Fruit fly (Drosophila melanogaster): Measurements from ENCODE around the gene TwdlZ.

TwdlZ gene

dm6 chrX:16757645-16758044 lies 19.7 kb downstream of the TwdlZ start:
- TF ChIP-seq Blimp-1 (GFP tag; optimal IDR thresholded peaks at IDR 0.05) (peak; percentile 9), cad (GFP tag; optimal IDR thresholded peaks at IDR 0.05) (no peak), Pdp1 (GFP tag; optimal IDR thresholded peaks at IDR 0.05) (peak in 1 of 2 experiments; percentile 33), Deaf1 (tag; optimal IDR thresholded peaks at IDR 0.05) (no peak), CG17612 (GFP tag; IDR thresholded peaks at IDR 0.05) (peak; percentile 86), row (GFP tag; IDR thresholded peaks at IDR 0.05) (peak; percentile 20; the same call in 1 of the 3 replicates), CG8290 (GFP tag; optimal IDR thresholded peaks at IDR 0.05) (peak; percentile 59), CG8290 (tag; optimal IDR thresholded peaks at IDR 0.05) (no peak)

- TF ChIP-seq D19A (tag; optimal IDR thresholded peaks at IDR 0.05) = peak; percentile 73
- no peak for TF ChIP-seq h (optimal IDR thresholded peaks at IDR 0.05)
Measured at dm6 chrX:16760542-16760941, 22.6 kb downstream of the TwdlZ start.

DNA sequence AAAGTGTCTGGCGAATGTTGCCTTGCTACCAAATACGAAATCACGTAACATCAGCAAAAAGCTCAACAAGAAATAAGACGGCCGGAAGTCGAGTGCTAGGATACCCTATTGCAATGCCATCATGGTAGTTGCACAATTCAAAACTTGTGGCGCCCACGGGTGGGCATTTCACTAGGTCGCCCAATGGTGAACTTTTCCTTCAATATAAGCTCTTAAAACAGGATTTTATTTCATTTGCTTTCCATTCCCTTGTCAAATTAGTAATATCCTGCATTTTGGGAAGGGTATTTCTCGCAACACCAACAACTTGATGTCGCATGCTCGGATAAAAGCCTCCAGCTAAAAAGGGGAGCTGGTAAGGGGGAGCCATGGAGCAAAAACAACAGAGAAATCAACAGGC lies 23.6 kb downstream of the TwdlZ start:
- peak; percentile 63 for TF ChIP-seq D19A (tag; optimal IDR thresholded peaks at IDR 0.05)
- peak; percentile 43 for TF ChIP-seq lbe (GFP tag; optimal IDR thresholded peaks at IDR 0.05)
- peak; percentile 12; the same call in 1 of the 2 replicates for TF ChIP-seq Ptx1 (GFP tag; IDR thresholded peaks at IDR 0.05)
- TF ChIP-seq ase (GFP tag; IDR thresholded peaks at IDR 0.05) = 0 out of 3 replicates have a peak, but pooled peaks have one; percentile 17
- no peak for TF ChIP-seq tup (GFP tag; optimal IDR thresholded peaks at IDR 0.05)
- no peak for TF ChIP-seq cato (GFP tag; optimal IDR thresholded peaks at IDR 0.05; ENCODE audit: borderline replicate concordance)
- TF ChIP-seq sens (GFP tag) = peak; percentile 34
- no peak for TF ChIP-seq mld (GFP tag; IDR thresholded peaks at IDR 0.05; ENCODE audit: partially characterized antibody)
- no peak for TF ChIP-seq Jarid2 (GFP tag; optimal IDR thresholded peaks at IDR 0.05)
- peak; percentile 61 for TF ChIP-seq Drgx (GFP tag; IDR thresholded peaks at IDR 0.05)
- 0 out of 3 replicates have a peak, but pooled peaks have one; percentile 11 for TF ChIP-seq row (GFP tag; IDR thresholded peaks at IDR 0.05)
- no peak for TF ChIP-seq CG13775 (GFP tag; optimal IDR thresholded peaks at IDR 0.05)

DNA sequence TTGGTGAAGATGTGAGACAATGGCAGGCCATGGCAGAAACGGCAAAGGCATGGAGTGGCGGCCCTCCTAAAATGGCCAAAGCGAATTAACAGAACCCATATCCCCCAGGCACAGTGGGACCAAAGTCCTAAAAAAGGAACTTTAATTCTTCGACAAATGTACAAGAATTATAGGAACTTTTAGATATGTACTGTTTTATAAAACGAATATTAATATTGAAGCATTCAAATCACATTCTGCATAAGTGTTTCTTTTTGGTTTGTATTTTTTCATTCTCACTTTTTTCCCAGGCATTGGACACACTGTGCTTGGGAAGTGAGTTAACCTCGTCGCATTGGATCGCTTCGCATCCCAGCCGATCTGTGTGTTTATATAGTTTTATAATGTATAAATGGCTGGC lies 27.0 kb downstream of the TwdlZ start:
- TF ChIP-seq CG4617 (GFP tag; optimal IDR thresholded peaks at IDR 0.05; ENCODE audit: borderline replicate concordance) (no peak), CG34224 (GFP tag; IDR thresholded peaks at IDR 0.05; ENCODE audit: partially characterized antibody) (no peak), odd (GFP tag; optimal IDR thresholded peaks at IDR 0.05) (no peak), twi (tag; optimal IDR thresholded peaks at IDR 0.05) (no peak), CG10959 (GFP tag; IDR thresholded peaks at IDR 0.05) (no peak), dm (GFP tag; optimal IDR thresholded peaks at IDR 0.05) (no peak), Max (GFP tag; optimal IDR thresholded peaks at IDR 0.05) (no peak), CG11247 (GFP tag; IDR thresholded peaks at IDR 0.05) (no peak), ac (GFP tag; optimal IDR thresholded peaks at IDR 0.05) (no peak), CG16813 (GFP tag; IDR thresholded peaks at IDR 0.05; ENCODE audit: partially characterized antibody) (no peak), Xbp1 (GFP tag; optimal IDR thresholded peaks at IDR 0.05) (no peak), luna (GFP tag; optimal IDR thresholded peaks at IDR 0.05) (no peak), Ets65A (GFP tag) (peak; percentile 60), CG10209 (GFP tag; optimal IDR thresholded peaks at IDR 0.05) (no peak), Kr (GFP tag; optimal IDR thresholded peaks at IDR 0.05) (no peak), gem (tag; optimal IDR thresholded peaks at IDR 0.05) (peak; percentile 12), CG31441 (GFP tag; IDR thresholded peaks at IDR 0.05) (peak; percentile 35; the same call in 1 of the 2 replicates), sens (GFP tag) (peak; percentile 76), zfh1 (GFP tag; IDR thresholded peaks at IDR 0.05) (0 out of 3 replicates have a peak, but pooled peaks have one; percentile 13), tll (GFP tag; optimal IDR thresholded peaks at IDR 0.05) (no peak), CG3726 (GFP tag; IDR thresholded peaks at IDR 0.05) (no peak), dysf (GFP tag; IDR thresholded peaks at IDR 0.05) (peak; percentile 26; the same call in 1 of the 3 replicates), CG18262 (tag; optimal IDR thresholded peaks at IDR 0.05) (peak; percentile 6), TFAM (GFP tag; optimal IDR thresholded peaks at IDR 0.05) (no peak), sna (GFP tag; IDR thresholded peaks at IDR 0.05; ENCODE audit: partially characterized antibody) (no peak), Spps (tag; optimal IDR thresholded peaks at IDR 0.05) (no peak), Pdp1 (GFP tag; optimal IDR thresholded peaks at IDR 0.05) (no peak), pnt (GFP tag; optimal IDR thresholded peaks at IDR 0.05) (no peak), NC2β (GFP tag; optimal IDR thresholded peaks at IDR 0.05) (no peak)

All from whole organism, embryonic.